Worm (Caenorhabditis elegans): ENCODE data around the gene C17B7.4.

Gene C17B7.4

ce11 chrV:3320432-3320831 lies 18.7 kb upstream of the C17B7.4 start, which contains the start of gene C17B7.14:
C17B7.14 (minus strand) TSS chrV:3320532.
- TF ChIP-seq blmp-1 (tag; optimal IDR thresholded peaks at IDR 0.05): no peak
- TF ChIP-seq mls-2 (tag; optimal IDR thresholded peaks at IDR 0.05): no peak
- TF ChIP-seq snpc-4 (tag; optimal IDR thresholded peaks at IDR 0.05): no peak
- no peak for TF ChIP-seq zip-8 (tag; optimal IDR thresholded peaks at IDR 0.05)
- TF ChIP-seq ceh-83 (GFP tag; optimal IDR thresholded peaks at IDR 0.05): no peak
- no peak for TF ChIP-seq ztf-11 (tag; optimal IDR thresholded peaks at IDR 0.05)
- no peak for TF ChIP-seq lin-32 (GFP tag; optimal IDR thresholded peaks at IDR 0.05)
- TF ChIP-seq nhr-12 (tag; optimal IDR thresholded peaks at IDR 0.05): no peak
- TF ChIP-seq ceh-39 (tag; optimal IDR thresholded peaks at IDR 0.05): no peak
- TF ChIP-seq M03D4.4 (tag; optimal IDR thresholded peaks at IDR 0.05): no peak
- no peak for TF ChIP-seq pha-4 (tag; optimal IDR thresholded peaks at IDR 0.05)
- TF ChIP-seq ceh-43 (GFP tag; optimal IDR thresholded peaks at IDR 0.05): no peak
- no peak for TF ChIP-seq unc-62 (GFP tag; optimal IDR thresholded peaks at IDR 0.05)
- no peak for TF ChIP-seq cnd-1 (tag; optimal IDR thresholded peaks at IDR 0.05)
- no peak for TF ChIP-seq elt-1 (tag; optimal IDR thresholded peaks at IDR 0.05; ENCODE audit: borderline replicate concordance, insufficient read depth)
- TF ChIP-seq bed-3 (GFP tag; optimal IDR thresholded peaks at IDR 0.05): no peak
- no peak for TF ChIP-seq unc-120 (tag; optimal IDR thresholded peaks at IDR 0.05; ENCODE audit: poor library complexity, severe bottlenecking)
- no peak for TF ChIP-seq nhr-2 (tag; optimal IDR thresholded peaks at IDR 0.05)
- TF ChIP-seq unc-39 (tag; optimal IDR thresholded peaks at IDR 0.05): no peak
- TF ChIP-seq lsy-2 (tag; optimal IDR thresholded peaks at IDR 0.05): no peak

- TF ChIP-seq nhr-237 (tag; optimal IDR thresholded peaks at IDR 0.05) (no peak), unc-120 (tag; optimal IDR thresholded peaks at IDR 0.05; ENCODE audit: poor library complexity, severe bottlenecking) (no peak), nhr-12 (tag; optimal IDR thresholded peaks at IDR 0.05) (no peak), ceh-39 (tag; optimal IDR thresholded peaks at IDR 0.05) (no peak), mab-5 (tag; optimal IDR thresholded peaks at IDR 0.05) (no peak)
These were observed 14.9 kb upstream of the C17B7.4 start, which contains the start of gene C17B7.8 for ce11 chrV:3324178-3324577. C17B7.8 (minus strand) TSS chrV:3324278.

DNA sequence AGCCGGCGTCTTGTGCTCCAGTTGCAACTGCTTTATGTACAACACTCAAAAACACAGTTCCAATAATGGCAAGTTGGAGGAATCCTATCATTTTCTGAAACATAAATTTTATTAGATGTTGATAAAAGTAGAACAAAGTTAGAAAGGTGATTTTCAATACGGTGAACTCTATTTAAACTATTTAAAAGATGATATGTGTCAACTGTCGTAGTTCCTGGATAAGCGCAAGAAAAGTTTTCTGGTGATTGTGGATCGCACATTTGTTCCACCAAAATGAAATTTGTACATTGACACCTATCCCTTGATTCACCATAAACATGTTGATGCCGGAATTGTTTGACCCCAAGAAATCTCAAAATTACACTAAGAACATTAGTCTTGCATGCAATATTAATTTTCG lies 7.1 kb upstream of the C17B7.4 start, which contains the start of gene C17B7.9:
Gene C17B7.9 (minus strand): TSS at position 101 of the 400 bp plus-strand sequence.
- no peak for TF ChIP-seq lsy-2 (tag; optimal IDR thresholded peaks at IDR 0.05)

DNA sequence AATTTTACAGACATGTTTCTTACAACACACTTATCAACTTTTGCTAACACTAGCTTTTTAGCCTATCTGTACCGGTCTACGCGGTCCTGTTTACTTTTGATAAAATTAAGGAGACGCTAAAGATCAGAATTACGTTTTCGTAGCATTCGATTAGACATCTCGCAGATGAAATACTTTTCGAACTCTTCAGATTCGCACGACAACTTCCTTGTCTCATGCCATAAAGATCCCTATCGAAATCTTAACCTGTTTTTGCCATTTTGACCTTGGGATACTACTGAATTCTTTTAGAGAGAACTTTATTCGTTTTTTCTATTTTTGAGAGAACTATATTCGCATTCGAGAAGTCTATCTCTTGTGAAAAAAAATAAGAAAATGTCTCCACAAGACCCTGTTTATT lies 5.8 kb upstream of the C17B7.4 start, which contains the start of gene C17B7.5:
Gene C17B7.5 (plus strand): TSS at position 301 of the 400 bp plus-strand sequence.
- TF ChIP-seq ceh-39 (tag; optimal IDR thresholded peaks at IDR 0.05): no peak
- TF ChIP-seq M03D4.4 (tag; optimal IDR thresholded peaks at IDR 0.05): no peak

- TF ChIP-seq lin-32 (GFP tag; optimal IDR thresholded peaks at IDR 0.05): no peak
- no peak for TF ChIP-seq nhr-2 (tag; optimal IDR thresholded peaks at IDR 0.05)
- TF ChIP-seq mep-1 (tag; optimal IDR thresholded peaks at IDR 0.05): no peak
- TF ChIP-seq sptf-1 (tag; optimal IDR thresholded peaks at IDR 0.05): no peak
- no peak for TF ChIP-seq unc-62 (GFP tag; optimal IDR thresholded peaks at IDR 0.05)
- TF ChIP-seq ceh-39 (tag; optimal IDR thresholded peaks at IDR 0.05): no peak
- no peak for TF ChIP-seq lsy-2 (tag; optimal IDR thresholded peaks at IDR 0.05)
- TF ChIP-seq unc-39 (tag; optimal IDR thresholded peaks at IDR 0.05): no peak
- no peak for TF ChIP-seq ztf-11 (tag; optimal IDR thresholded peaks at IDR 0.05)
- TF ChIP-seq zip-8 (tag; optimal IDR thresholded peaks at IDR 0.05): no peak
- TF ChIP-seq M03D4.4 (tag; optimal IDR thresholded peaks at IDR 0.05): no peak
- no peak for TF ChIP-seq mab-5 (tag; optimal IDR thresholded peaks at IDR 0.05)
- no peak for TF ChIP-seq nhr-12 (tag; optimal IDR thresholded peaks at IDR 0.05)
- no peak for TF ChIP-seq unc-120 (tag; optimal IDR thresholded peaks at IDR 0.05; ENCODE audit: poor library complexity, severe bottlenecking)
These were observed 2.8 kb downstream of the C17B7.4 start, which contains the start of gene C17B7.10 for ce11 chrV:3341906-3342305. C17B7.10 (minus strand) TSS chrV:3342006.

DNA sequence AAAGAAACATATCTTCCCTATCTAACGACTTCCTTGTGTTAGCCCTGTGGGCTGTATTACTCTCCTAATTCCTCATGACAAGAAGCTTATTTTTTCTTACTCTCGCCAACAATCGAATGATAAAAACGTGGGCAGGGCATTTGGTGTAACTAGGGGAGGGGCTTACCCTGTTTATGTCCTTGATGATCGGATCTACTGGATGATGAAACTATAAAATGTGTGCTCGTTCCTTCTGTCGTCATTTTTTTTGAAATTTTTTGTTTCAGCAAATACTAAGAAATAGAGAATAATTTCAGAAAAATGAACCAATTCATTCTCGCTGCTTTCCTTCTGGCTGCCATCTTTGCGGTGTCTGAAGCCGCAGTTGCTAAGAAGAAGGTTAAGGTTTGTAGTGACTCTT lies 3.4 kb downstream of the C17B7.4 start, which contains the start of gene C17B7.3:
Gene C17B7.3 (plus strand): TSS at position 301 of the 400 bp plus-strand sequence.
- TF ChIP-seq mep-1 (tag; optimal IDR thresholded peaks at IDR 0.05) (no peak), lsy-2 (tag; optimal IDR thresholded peaks at IDR 0.05) (no peak), ham-2 (GFP tag; optimal IDR thresholded peaks at IDR 0.05) (no peak), snpc-4 (tag; optimal IDR thresholded peaks at IDR 0.05) (no peak), ceh-39 (tag; optimal IDR thresholded peaks at IDR 0.05) (no peak), sptf-1 (tag; optimal IDR thresholded peaks at IDR 0.05) (no peak), elt-1 (tag; optimal IDR thresholded peaks at IDR 0.05; ENCODE audit: borderline replicate concordance, insufficient read depth) (no peak), flh-1 (GFP tag; optimal IDR thresholded peaks at IDR 0.05) (no peak), nhr-28 (tag; optimal IDR thresholded peaks at IDR 0.05) (no peak), tbx-8 (GFP tag; optimal IDR thresholded peaks at IDR 0.05) (no peak)
